Fruit fly (Drosophila melanogaster): ENCODE results near the gene CG17855.

DNA sequence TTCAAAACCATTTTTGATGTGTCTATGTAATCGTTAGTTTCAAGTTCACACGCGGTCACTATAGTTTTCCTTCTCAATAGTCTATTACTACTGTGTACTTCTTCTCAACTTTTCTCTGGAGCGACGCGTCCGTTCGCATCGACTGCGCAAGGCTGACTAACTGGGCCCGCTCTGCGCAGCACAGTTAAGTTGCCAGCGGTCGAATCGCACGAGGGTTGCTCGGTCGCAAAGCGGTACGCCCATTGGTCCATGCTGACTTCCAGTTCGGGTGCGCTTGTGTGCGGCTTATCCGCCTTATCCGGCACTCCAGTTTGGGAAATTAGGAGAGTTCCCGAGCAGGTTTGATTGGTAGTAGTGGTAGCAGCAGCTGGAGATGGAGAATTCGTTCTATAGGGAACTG, 41.3 kb downstream of the CG17855 start, which contains the start of gene gcm:
- TF ChIP-seq D1 (tag; optimal IDR thresholded peaks at IDR 0.05), result no peak
- no peak for TF ChIP-seq CG8301 (tag; optimal IDR thresholded peaks at IDR 0.05)
- no peak for TF ChIP-seq fd96Ca (GFP tag; IDR thresholded peaks at IDR 0.05)
- TF ChIP-seq CG15710 (tag; optimal IDR thresholded peaks at IDR 0.05), result no peak
- no peak for TF ChIP-seq EcR (GFP tag; optimal IDR thresholded peaks at IDR 0.05)
- no peak for TF ChIP-seq CG34367 (tag; optimal IDR thresholded peaks at IDR 0.05)
- TF ChIP-seq CG4496 (GFP tag; IDR thresholded peaks at IDR 0.05), result no peak
- no peak for TF ChIP-seq CG14655 (GFP tag; optimal IDR thresholded peaks at IDR 0.05)
